Worm (Caenorhabditis elegans) whole organism, L3 larva: ENCODE data around the gene Y57A10B.7.

Source experiments
- ama-1 ChIP-seq: fragments of 150-350 bp; optimal IDR thresholded peaks from 2 replicates; lab custom pipeline; 2018
- ceh-9 ChIP-seq: sonication (generic microtip); optimal IDR thresholded peaks from 2 replicates; lab custom pipeline; 2018; ENCODE audit warnings: missing biosample characterization, missing genetic modification characterization
- egl-27 ChIP-seq: sonication (generic microtip); optimal IDR thresholded peaks from 4 replicates; lab custom pipeline; 2017; ENCODE audit warnings: missing biosample characterization, missing genetic modification reagents, missing genetic modification characterization
- fos-1 ChIP-seq: fragments of 150-350 bp; optimal IDR thresholded peaks from 2 replicates; lab custom pipeline; 2014; ENCODE audit warnings: missing biosample characterization, missing genetic modification characterization
- lin-39 ChIP-seq: fragments of 150-350 bp; optimal IDR thresholded peaks from 2 replicates; lab custom pipeline; 2018; ENCODE audit warnings: missing biosample characterization, missing genetic modification reagents, missing genetic modification characterization
- mdl-1 ChIP-seq: fragments of 150-350 bp; optimal IDR thresholded peaks from 2 replicates; lab custom pipeline; 2014; ENCODE audit warnings: missing biosample characterization, missing genetic modification characterization
- nfya-1 ChIP-seq: sonication (generic microtip); optimal IDR thresholded peaks from 2 replicates; lab custom pipeline; 2017; ENCODE audit warnings: missing genetic modification characterization, mild to moderate bottlenecking, missing compliant biosample characterization, antibody characterized with exemption, moderate library complexity; ENCODE audit not compliant: insufficient read depth
- nhr-237 ChIP-seq: fragments of 150-350 bp; optimal IDR thresholded peaks from 2 replicates; lab custom pipeline; 2014; ENCODE audit warnings: missing biosample characterization, missing genetic modification characterization
- nhr-25 ChIP-seq: sonication (generic microtip); optimal IDR thresholded peaks from 2 replicates; lab custom pipeline; 2017; ENCODE audit warnings: missing biosample characterization, missing genetic modification characterization
- pha-4 ChIP-seq: fragments of 150-350 bp; optimal IDR thresholded peaks from 2 replicates; lab custom pipeline; 2014; ENCODE audit warnings: missing biosample characterization, missing genetic modification reagents, missing genetic modification characterization
- sea-2 ChIP-seq: fragments of 150-350 bp; sonication (generic microtip); optimal IDR thresholded peaks from 4 replicates; lab custom pipeline; 2014; ENCODE audit warnings: missing biosample characterization, missing genetic modification reagents, missing genetic modification characterization
- skn-1 ChIP-seq: fragments of 150-350 bp; optimal IDR thresholded peaks from 2 replicates; lab custom pipeline; 2014; ENCODE audit warnings: missing biosample characterization, missing genetic modification characterization
- unc-62 ChIP-seq: fragments of 150-350 bp; sonication (generic microtip); optimal IDR thresholded peaks from 4 replicates; lab custom pipeline; 2014; ENCODE audit warnings: missing biosample characterization, missing genetic modification reagents, missing genetic modification characterization

- TF ChIP-seq lin-39 (tag; lab: Kevin White, UChicago) (no peak), nhr-237 (tag; lab: Kevin White, UChicago) (no peak), fos-1 (no peak), mdl-1 (tag; lab: Kevin White, UChicago) (no peak), skn-1 (tag; lab: Kevin White, UChicago) (no peak), ama-1 (lab: Kevin White, UChicago) (no peak), egl-27 (tag; lab: Kevin White, UChicago) (no peak), pha-4 (tag; lab: Kevin White, UChicago) (no peak), ceh-9 (no peak), nfya-1 (tag; lab: Kevin White, UChicago) (no peak), unc-62 (GFP tag; lab: Kevin White, UChicago) (no peak), sea-2 (GFP tag; lab: Kevin White, UChicago) (no peak), nhr-25 (no peak)
Observed at ce11 chrII:12389783-12390182, 3.8 kb downstream of the Y57A10B.7 start, which contains the start of gene Y57A10B.6.
